Fruit fly (Drosophila melanogaster) whole organism, embryonic: Measurements from ENCODE around the gene PIP82.

Experiments used
- B-H2 ChIP-seq: fragments of 200-800 bp; sonication (Bioruptor generic); optimal IDR thresholded peaks from 2 replicates; lab custom pipeline; 2018; ENCODE audit warnings: missing biosample characterization, mild to moderate bottlenecking, missing genetic modification characterization
- BEAF-32 ChIP-seq: fragments of 200-800 bp; sonication (Bioruptor generic); optimal IDR thresholded peaks from 3 replicates; lab custom pipeline; 2017; ENCODE audit warnings: missing biosample characterization, missing genetic modification characterization, mild to moderate bottlenecking, moderate library complexity, missing genetic modification reagents
- Bgb ChIP-seq: fragments of 200-800 bp; sonication (Bioruptor generic); IDR thresholded peaks from 2 replicates; pipeline ENCODE4 v1.3.6; 2022; ENCODE audit warnings: missing biosample characterization, missing genetic modification characterization; ENCODE audit not compliant: partially characterized antibody
- BtbVII ChIP-seq: fragments of 200-800 bp; sonication (Bioruptor generic); optimal IDR thresholded peaks from 3 replicates; lab custom pipeline; 2017; ENCODE audit warnings: missing biosample characterization, mild to moderate bottlenecking, missing genetic modification characterization
- CG10274 ChIP-seq: fragments of 200-800 bp; sonication (Bioruptor generic); optimal IDR thresholded peaks from 3 replicates; lab custom pipeline; 2017; ENCODE audit warnings: missing biosample characterization, mild to moderate bottlenecking, missing genetic modification characterization
- CG11504 ChIP-seq: fragments of 200-800 bp; sonication (Bioruptor generic); optimal IDR thresholded peaks from 3 replicates; lab custom pipeline; 2019; ENCODE audit warnings: missing biosample characterization, mild to moderate bottlenecking, missing genetic modification characterization, moderate library complexity
- CG13775 ChIP-seq: fragments of 200-800 bp; sonication (Bioruptor generic); optimal IDR thresholded peaks from 3 replicates; lab custom pipeline; 2017; ENCODE audit warnings: missing biosample characterization, mild to moderate bottlenecking, missing genetic modification characterization
- CG14050 ChIP-seq: fragments of 200-800 bp; sonication (Bioruptor generic); IDR thresholded peaks from 3 replicates; pipeline ENCODE4 v1.3.6; 2022; ENCODE audit warnings: missing biosample characterization, missing genetic modification characterization
- CG15601 ChIP-seq: fragments of 200-800 bp; sonication (Bioruptor generic); optimal IDR thresholded peaks from 3 replicates; lab custom pipeline; 2019; ENCODE audit warnings: missing biosample characterization, mild to moderate bottlenecking, missing genetic modification characterization, moderate library complexity
- CG16813 ChIP-seq: fragments of 200-800 bp; sonication (Bioruptor generic); IDR thresholded peaks from 3 replicates; pipeline ENCODE4 v1.3.6; 2022; ENCODE audit warnings: missing biosample characterization, missing genetic modification characterization; ENCODE audit not compliant: partially characterized antibody
- CG17385 ChIP-seq: fragments of 200-800 bp; sonication (Bioruptor generic); optimal IDR thresholded peaks from 3 replicates; lab custom pipeline; 2018; ENCODE audit warnings: missing biosample characterization, mild to moderate bottlenecking, missing genetic modification characterization
- CG2120 ChIP-seq: fragments of 200-800 bp; sonication (Bioruptor generic); optimal IDR thresholded peaks from 3 replicates; lab custom pipeline; 2016; ENCODE audit warnings: missing biosample characterization, missing genetic modification characterization
- CG2889 ChIP-seq: fragments of 200-800 bp; sonication (Bioruptor generic); IDR thresholded peaks from 3 replicates; pipeline ENCODE4 v1.3.6; 2022; ENCODE audit warnings: missing biosample characterization, missing genetic modification characterization
- CG3065 ChIP-seq: fragments of 200-800 bp; sonication (Bioruptor generic); optimal IDR thresholded peaks from 2 replicates; lab custom pipeline; 2016; ENCODE audit warnings: missing biosample characterization, missing genetic modification characterization
- CG31388 ChIP-seq: fragments of 200-800 bp; sonication (Bioruptor generic); optimal IDR thresholded peaks from 2 replicates; lab custom pipeline; 2016; ENCODE audit warnings: missing biosample characterization, missing genetic modification characterization
- CG32772 ChIP-seq: fragments of 200-800 bp; sonication (Bioruptor generic); IDR thresholded peaks from 2 replicates; pipeline ENCODE4 v1.3.6; 2022; ENCODE audit warnings: missing biosample characterization, missing genetic modification characterization
- CG4282 ChIP-seq: fragments of 200-800 bp; sonication (Bioruptor generic); optimal IDR thresholded peaks from 2 replicates; lab custom pipeline; 2016; ENCODE audit warnings: missing biosample characterization, missing genetic modification characterization
- CG4360 ChIP-seq: fragments of 200-800 bp; sonication (Bioruptor generic); IDR thresholded peaks from 2 replicates; pipeline ENCODE4 v1.3.6; 2022; ENCODE audit warnings: missing biosample characterization, missing genetic modification characterization
- CG9876 ChIP-seq: fragments of 200-800 bp; sonication (Bioruptor generic); optimal IDR thresholded peaks from 2 replicates; lab custom pipeline; 2016; ENCODE audit warnings: missing biosample characterization, missing genetic modification characterization
- Dll ChIP-seq: fragments of 200-800 bp; sonication (Bioruptor generic); IDR thresholded peaks from 4 replicates; pipeline ENCODE4 v1.3.6; 2022; ENCODE audit warnings: missing biosample characterization, missing genetic modification characterization; ENCODE audit not compliant: partially characterized antibody
- Doc3 ChIP-seq: fragments of 200-800 bp; sonication (Bioruptor generic); IDR thresholded peaks from 3 replicates; pipeline ENCODE4 v1.3.6; 2022; ENCODE audit warnings: missing biosample characterization, missing genetic modification characterization; ENCODE audit not compliant: partially characterized antibody
- Dp ChIP-seq: fragments of 200-800 bp; sonication (Bioruptor generic); optimal IDR thresholded peaks from 2 replicates; lab custom pipeline; 2018; ENCODE audit warnings: missing biosample characterization, mild to moderate bottlenecking, missing genetic modification characterization, moderate library complexity
- Ets65A ChIP-seq: fragments of 200-800 bp; sonication (Bioruptor generic); peaks from one replicate; lab custom pipeline; 2016; ENCODE audit warnings: missing biosample characterization, missing genetic modification characterization
- Max ChIP-seq: fragments of 200-800 bp; sonication (Bioruptor generic); optimal IDR thresholded peaks from 2 replicates; lab custom pipeline; 2016; ENCODE audit warnings: missing biosample characterization, mild to moderate bottlenecking, missing genetic modification characterization
- Nf-YC ChIP-seq: fragments of 200-800 bp; optimal IDR thresholded peaks from 3 replicates; lab custom pipeline; 2019; ENCODE audit warnings: missing biosample characterization, mild to moderate bottlenecking, missing genetic modification characterization, moderate library complexity
- PHDP ChIP-seq: fragments of 200-800 bp; sonication (Bioruptor generic); optimal IDR thresholded peaks from 3 replicates; lab custom pipeline; 2018; ENCODE audit warnings: missing biosample characterization, mild to moderate bottlenecking, missing genetic modification characterization, moderate library complexity
- Sin3A ChIP-seq: fragments of >200 bp; optimal IDR thresholded peaks from 2 replicates; lab custom pipeline; 2018
- bbx ChIP-seq: fragments of 200-800 bp; sonication (Bioruptor generic); IDR thresholded peaks from 2 replicates; pipeline ENCODE4 v1.3.6; 2022; ENCODE audit warnings: missing biosample characterization, missing genetic modification characterization; ENCODE audit not compliant: partially characterized antibody
- cas ChIP-seq: fragments of 200-800 bp; sonication (Bioruptor generic); IDR thresholded peaks from 2 replicates; pipeline ENCODE4 v1.3.6; 2022; ENCODE audit warnings: missing biosample characterization, missing genetic modification characterization
- da ChIP-seq: fragments of 200-800 bp; sonication (Bioruptor generic); optimal IDR thresholded peaks from 2 replicates; lab custom pipeline; 2016; ENCODE audit warnings: missing biosample characterization, missing genetic modification characterization
- dimm ChIP-seq: fragments of 200-800 bp; sonication (Bioruptor generic); IDR thresholded peaks from 2 replicates; pipeline ENCODE4 v1.3.6; 2022; ENCODE audit warnings: missing biosample characterization, missing genetic modification characterization
- dm ChIP-seq: fragments of 200-800 bp; sonication (Bioruptor generic); optimal IDR thresholded peaks from 3 replicates; lab custom pipeline; 2016; ENCODE audit warnings: missing biosample characterization, missing genetic modification characterization
- ewg ChIP-seq: fragments of 200-800 bp; sonication (Bioruptor generic); optimal IDR thresholded peaks from 3 replicates; lab custom pipeline; 2017; ENCODE audit warnings: mild to moderate bottlenecking, missing biosample characterization, missing genetic modification reagents, missing genetic modification characterization
- gsb ChIP-seq: fragments of 200-800 bp; sonication (Bioruptor generic); IDR thresholded peaks from 2 replicates; pipeline ENCODE4 v1.3.6; 2022; ENCODE audit warnings: missing biosample characterization, missing genetic modification characterization
- hb ChIP-seq: fragments of 200-800 bp; sonication (Bioruptor generic); IDR thresholded peaks from 3 replicates; pipeline ENCODE4 v1.3.6; 2022; ENCODE audit warnings: missing biosample characterization, missing genetic modification characterization; ENCODE audit not compliant: partially characterized antibody
- lilli ChIP-seq: fragments of 200-800 bp; sonication (Bioruptor generic); optimal IDR thresholded peaks from 3 replicates; lab custom pipeline; 2016; ENCODE audit warnings: missing biosample characterization, missing genetic modification characterization
- maf-S ChIP-seq: fragments of 200-800 bp; sonication (Bioruptor generic); optimal IDR thresholded peaks from 2 replicates; lab custom pipeline; 2016; ENCODE audit warnings: missing biosample characterization, missing genetic modification characterization
- mld ChIP-seq: fragments of 200-800 bp; sonication (Bioruptor generic); IDR thresholded peaks from 3 replicates; pipeline ENCODE4 v1.3.6; 2022; ENCODE audit warnings: missing biosample characterization, missing genetic modification characterization; ENCODE audit not compliant: partially characterized antibody
- oc ChIP-seq: fragments of 200-800 bp; sonication (Bioruptor generic); optimal IDR thresholded peaks from 2 replicates; lab custom pipeline; 2018; ENCODE audit warnings: missing biosample characterization, mild to moderate bottlenecking, missing genetic modification characterization, moderate library complexity
- pnt ChIP-seq: fragments of 200-800 bp; sonication (Bioruptor generic); optimal IDR thresholded peaks from 3 replicates; lab custom pipeline; 2016; ENCODE audit warnings: missing biosample characterization, missing genetic modification characterization
- pum ChIP-seq: fragments of 200-800 bp; sonication (Bioruptor generic); optimal IDR thresholded peaks from 2 replicates; lab custom pipeline; 2016; ENCODE audit warnings: missing biosample characterization, missing genetic modification characterization
- pzg ChIP-seq: fragments of 200-800 bp; sonication (Bioruptor generic); optimal IDR thresholded peaks from 3 replicates; lab custom pipeline; 2018; ENCODE audit warnings: missing biosample characterization, mild to moderate bottlenecking, missing genetic modification characterization, moderate library complexity
- row ChIP-seq: fragments of 200-800 bp; sonication (Bioruptor generic); IDR thresholded peaks from 3 replicates; pipeline ENCODE4 v1.3.6; 2022; ENCODE audit warnings: missing biosample characterization, missing genetic modification characterization
- sc ChIP-seq, 3 experiments: fragments of >200 bp in 2 of 3; fragments of 200-800 bp in 1 of 3; sonication (Bioruptor generic) in 1 of 3; optimal IDR thresholded peaks; 2 replicates in 2 of 3; 3 replicates in 1 of 3; lab custom pipeline; 2017; ENCODE audit warnings: mild to moderate bottlenecking in 1 of 3, missing biosample characterization in 1 of 3, missing genetic modification characterization in 1 of 3, missing genetic modification reagents in 1 of 3
- sqz ChIP-seq: fragments of 200-800 bp; sonication (Bioruptor generic); optimal IDR thresholded peaks from 3 replicates; lab custom pipeline; 2018; ENCODE audit warnings: missing biosample characterization, mild to moderate bottlenecking, missing genetic modification characterization
- tna ChIP-seq: fragments of 200-800 bp; sonication (Bioruptor generic); IDR thresholded peaks from 2 replicates; pipeline ENCODE4 v1.3.6; 2022; ENCODE audit warnings: missing biosample characterization, missing genetic modification characterization; ENCODE audit not compliant: partially characterized antibody
- tx ChIP-seq: fragments of 200-800 bp; sonication (Bioruptor generic); optimal IDR thresholded peaks from 2 replicates; lab custom pipeline; 2016; ENCODE audit warnings: missing biosample characterization, missing genetic modification characterization
- vfl ChIP-seq: fragments of 200-800 bp; sonication (Bioruptor generic); optimal IDR thresholded peaks from 2 replicates; lab custom pipeline; 2016; ENCODE audit warnings: missing biosample characterization, missing genetic modification characterization
- vnd ChIP-seq: fragments of 200-800 bp; sonication (Bioruptor generic); IDR thresholded peaks from 3 replicates; pipeline ENCODE4 v1.3.6; 2022; ENCODE audit warnings: missing biosample characterization, missing genetic modification characterization; ENCODE audit not compliant: partially characterized antibody

The PIP82 gene

DNA sequence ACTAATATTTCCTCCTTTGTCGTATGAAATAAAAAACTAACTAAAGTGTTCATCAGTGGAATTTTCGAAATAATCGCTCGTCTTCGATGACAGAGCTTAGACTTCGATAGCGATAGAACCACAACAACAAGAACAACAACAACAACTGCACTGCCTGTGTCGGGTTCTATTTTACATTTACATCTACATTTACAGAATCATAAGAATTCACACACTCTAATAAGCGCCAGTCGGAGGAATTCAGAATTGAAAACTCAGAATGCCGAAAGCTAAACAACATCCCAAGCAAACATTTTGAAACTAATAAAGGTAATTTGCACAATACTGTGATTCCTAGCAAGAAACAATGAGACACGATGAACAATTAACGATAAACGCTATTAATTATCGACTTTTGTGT lies 24.8 kb upstream of the PIP82 start (continued):
- TF ChIP-seq CG16813 (GFP tag; lab: Robert Waterston, UW), result peak; percentile 52
- peak; percentile 20 for TF ChIP-seq BEAF-32 (GFP tag; lab: Kevin White, UChicago)
- peak; percentile 48 for TF ChIP-seq Dp (GFP tag; lab: Kevin White, UChicago)
- 0 out of 3 replicates have a peak, but pooled peaks have one; percentile 52 for TF ChIP-seq hb (GFP tag; lab: Robert Waterston, UW)
- peak; percentile 92 for TF ChIP-seq CG4360
- no peak for TF ChIP-seq CG14050 (GFP tag; lab: Robert Waterston, UW)
- 0 out of 3 replicates have a peak, but pooled peaks have one; percentile 30 for TF ChIP-seq mld (GFP tag; lab: Robert Waterston, UW)
- peak; percentile 6 for TF ChIP-seq pzg
- no peak for TF ChIP-seq CG11504 (tag; lab: Kevin White, UChicago)
- peak; percentile 49; the same call in 1 of the 2 replicates for TF ChIP-seq Bgb (GFP tag; lab: Robert Waterston, UW)
- peak; percentile 55; the same call in 2 of the 3 replicates for TF ChIP-seq vnd
- peak; percentile 40; the same call in 2 of the 4 replicates for TF ChIP-seq Dll (GFP tag; lab: Robert Waterston, UW)
- TF ChIP-seq Doc3 (GFP tag; lab: Robert Waterston, UW), result 0 out of 3 replicates have a peak, but pooled peaks have one; percentile 39
- TF ChIP-seq bbx (GFP tag; lab: Robert Waterston, UW), result 0 out of 2 replicates have a peak, but pooled peaks have one; percentile 37

DNA sequence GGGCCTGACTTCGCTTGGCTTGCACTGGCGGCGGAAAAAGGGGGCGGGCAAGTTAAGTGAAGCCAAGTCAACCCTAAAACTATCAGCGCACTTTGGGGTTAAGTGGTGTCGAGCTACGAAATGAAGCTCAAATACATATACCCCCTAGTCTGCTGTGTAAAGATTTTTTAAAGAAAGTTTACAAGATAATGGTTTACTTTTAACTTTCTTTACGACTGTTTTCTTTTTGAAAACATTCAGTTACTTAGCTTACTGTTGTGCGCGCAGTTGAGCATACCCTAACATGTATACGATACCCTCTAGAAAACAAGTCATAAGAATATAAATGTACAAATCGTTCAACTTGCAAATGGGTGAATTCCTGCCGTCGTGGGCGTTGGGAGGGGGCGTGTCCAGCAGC lies 13.2 kb upstream of the PIP82 start:
- TF ChIP-seq dm (GFP tag; lab: Kevin White, UChicago) (no peak), oc (no peak), tna (no peak), CG15601 (tag; lab: Kevin White, UChicago) (no peak), CG2889 (GFP tag; lab: Robert Waterston, UW) (0 out of 3 replicates have a peak, but pooled peaks have one; percentile 42), Nf-YC (tag; lab: Kevin White, UChicago) (no peak), sqz (GFP tag; lab: Kevin White, UChicago) (no peak), sc (optimal IDR thresholded peaks at IDR 0.05; lab: Kevin White, UChicago) (no peak), sc (GFP tag; optimal IDR thresholded peaks at IDR 0.05; lab: Kevin White, UChicago) (no peak), CG31388 (no peak), dimm (0 out of 2 replicates have a peak, but pooled peaks have one; percentile 10), vfl (no peak), CG17385 (GFP tag; lab: Kevin White, UChicago) (peak; percentile 32), Sin3A (lab: Kevin White, UChicago) (no peak), CG2120 (peak; percentile 58), row (peak; percentile 67), BtbVII (GFP tag; lab: Kevin White, UChicago) (no peak), CG9876 (GFP tag; lab: Kevin White, UChicago) (no peak), lilli (GFP tag; lab: Kevin White, UChicago) (peak; percentile 42), da (GFP tag; lab: Kevin White, UChicago) (no peak), PHDP (tag; lab: Kevin White, UChicago) (peak; percentile 33), CG13775 (GFP tag; lab: Kevin White, UChicago) (no peak), CG4282 (GFP tag; lab: Kevin White, UChicago) (no peak), cas (GFP tag; lab: Robert Waterston, UW) (no peak), pnt (GFP tag; lab: Kevin White, UChicago) (peak; percentile 21), CG32772 (peak; percentile 32; the same call in 1 of the 2 replicates), tx (GFP tag; lab: Kevin White, UChicago) (no peak), Max (GFP tag; lab: Kevin White, UChicago) (no peak), CG3065 (GFP tag; lab: Kevin White, UChicago) (no peak), maf-S (GFP tag; lab: Kevin White, UChicago) (no peak), Ets65A (GFP tag; lab: Kevin White, UChicago) (peak; percentile 88), B-H2 (GFP tag; lab: Kevin White, UChicago) (no peak), pum (GFP tag; lab: Kevin White, UChicago) (peak; percentile 20), ewg (GFP tag; lab: Kevin White, UChicago) (no peak), CG10274 (no peak), gsb (GFP tag; lab: Robert Waterston, UW) (no peak)
